Worm (Caenorhabditis elegans) whole organism, L1 larva: ENCODE data around the gene M01H9.2.
A peak's percentile ranks its signal among the peaks of the same experiment; 100 is the strongest.

Source experiments
- C04F5.9 ChIP-seq: sonication (generic microtip); optimal IDR thresholded peaks from 2 replicates; lab custom pipeline; 2016; ENCODE audit warnings: missing genetic modification characterization, missing compliant biosample characterization
- F16B12.6 ChIP-seq: fragments of 150-350 bp; optimal IDR thresholded peaks from 2 replicates; lab custom pipeline; 2014; ENCODE audit warnings: missing biosample characterization, missing genetic modification characterization
- Y116A8C.19 ChIP-seq: sonication (generic microtip); optimal IDR thresholded peaks from 2 replicates; lab custom pipeline; 2016; ENCODE audit warnings: missing compliant biosample characterization, missing genetic modification characterization, borderline replicate concordance
- alr-1 ChIP-seq: fragments of 200-800 bp; sonication (Bioruptor generic); optimal IDR thresholded peaks from 2 replicates; lab custom pipeline; 2018; ENCODE audit warnings: borderline replicate concordance, mild to moderate bottlenecking, missing genetic modification characterization, missing compliant biosample characterization
- blmp-1 ChIP-seq: fragments of 150-350 bp; optimal IDR thresholded peaks from 2 replicates; lab custom pipeline; 2014; ENCODE audit warnings: missing biosample characterization, missing genetic modification characterization
- ceh-63 ChIP-seq: fragments of 200-800 bp; sonication (Bioruptor generic); optimal IDR thresholded peaks from 2 replicates; lab custom pipeline; 2018; ENCODE audit warnings: mild to moderate bottlenecking, missing genetic modification characterization, missing compliant biosample characterization
- ceh-88 ChIP-seq: fragments of 200-800 bp; sonication (Bioruptor generic); IDR thresholded peaks from 2 replicates; pipeline ENCODE4 v1.3.6; 2022; ENCODE audit warnings: missing genetic modification characterization, missing compliant biosample characterization
- ceh-90 ChIP-seq: sonication (generic microtip); optimal IDR thresholded peaks from 2 replicates; lab custom pipeline; 2016; ENCODE audit warnings: missing genetic modification characterization, missing compliant biosample characterization
- dpl-1 ChIP-seq, 3 experiments: fragments of 150-350 bp in 2 of 3; sonication (generic microtip) in 1 of 3; optimal IDR thresholded peaks; 2 replicates each; lab custom pipeline; 2014 to 2017; ENCODE audit warnings: missing biosample characterization in 3 of 3, missing genetic modification characterization in 3 of 3, missing genetic modification reagents in 3 of 3
- efl-1 ChIP-seq, 4 experiments: fragments of 150-350 bp; optimal IDR thresholded peaks in 3 of 4; peaks in 1 of 4; 1 replicate in 1 of 4; 2 replicates in 3 of 4; lab custom pipeline; 2014; ENCODE audit warnings: missing biosample characterization in 2 of 4, missing genetic modification characterization in 2 of 4, missing genetic modification reagents in 2 of 4
- egl-27 ChIP-seq, 2 experiments: fragments of 150-350 bp in 1 of 2; sonication (generic microtip); optimal IDR thresholded peaks; 3 replicates each; lab custom pipeline; 2017 to 2018; ENCODE audit warnings: missing biosample characterization in 2 of 2, missing genetic modification characterization in 2 of 2, missing genetic modification reagents in 2 of 2
- fkh-10 ChIP-seq: sonication (generic microtip); optimal IDR thresholded peaks from 2 replicates; lab custom pipeline; 2017; ENCODE audit warnings: missing biosample characterization, missing genetic modification reagents, missing genetic modification characterization
- fkh-8 ChIP-seq: sonication (generic microtip); optimal IDR thresholded peaks from 2 replicates; lab custom pipeline; 2016; ENCODE audit warnings: mild to moderate bottlenecking, missing genetic modification characterization, missing compliant biosample characterization
- hlh-17 ChIP-seq: fragments of 200-800 bp; sonication (Bioruptor generic); optimal IDR thresholded peaks from 2 replicates; lab custom pipeline; 2018; ENCODE audit warnings: missing genetic modification characterization, mild to moderate bottlenecking, missing compliant biosample characterization, moderate library complexity, borderline replicate concordance
- irx-1 ChIP-seq: sonication (generic microtip); optimal IDR thresholded peaks from 2 replicates; lab custom pipeline; 2016; ENCODE audit warnings: missing genetic modification characterization, missing compliant biosample characterization
- isw-1 ChIP-seq: fragments of 200-800 bp; sonication (Bioruptor generic); IDR thresholded peaks from 2 replicates; pipeline ENCODE4 v1.3.6; 2022; ENCODE audit warnings: missing genetic modification characterization, missing compliant biosample characterization
- lin-13 ChIP-seq: fragments of 150-350 bp; optimal IDR thresholded peaks from 2 replicates; lab custom pipeline; 2014; ENCODE audit warnings: missing biosample characterization, missing genetic modification reagents, missing genetic modification characterization
- lin-14 ChIP-seq: fragments of 200-800 bp; sonication (Bioruptor generic); optimal IDR thresholded peaks from 2 replicates; lab custom pipeline; 2018; ENCODE audit warnings: mild to moderate bottlenecking, missing genetic modification characterization, moderate library complexity, missing compliant biosample characterization
- lin-15B ChIP-seq: fragments of 150-350 bp; sonication (generic microtip); optimal IDR thresholded peaks from 3 replicates; lab custom pipeline; 2014; ENCODE audit warnings: missing biosample characterization, missing genetic modification characterization
- lin-35 ChIP-seq, 2 experiments: fragments of 150-350 bp; optimal IDR thresholded peaks; 2 replicates each; lab custom pipeline; 2014; ENCODE audit warnings: missing biosample characterization in 2 of 2, missing genetic modification characterization in 2 of 2, missing genetic modification reagents in 2 of 2
- lir-3 ChIP-seq: sonication (generic microtip); optimal IDR thresholded peaks from 2 replicates; lab custom pipeline; 2016; ENCODE audit warnings: mild to moderate bottlenecking, missing genetic modification characterization, moderate library complexity, missing compliant biosample characterization; ENCODE audit not compliant: poor library complexity
- mef-2 ChIP-seq: fragments of 150-350 bp; optimal IDR thresholded peaks from 2 replicates; lab custom pipeline; 2014; ENCODE audit warnings: missing biosample characterization, missing genetic modification characterization
- mep-1 ChIP-seq: fragments of 150-350 bp; optimal IDR thresholded peaks from 2 replicates; lab custom pipeline; 2014; ENCODE audit warnings: missing biosample characterization, missing genetic modification characterization
- nhr-11 ChIP-seq: fragments of 150-350 bp; optimal IDR thresholded peaks from 2 replicates; lab custom pipeline; 2014; ENCODE audit warnings: missing biosample characterization, missing genetic modification characterization
- nhr-12 ChIP-seq: sonication (generic microtip); optimal IDR thresholded peaks from 2 replicates; lab custom pipeline; 2017; ENCODE audit warnings: missing biosample characterization, missing genetic modification characterization
- nhr-19 ChIP-seq: fragments of 200-800 bp; sonication (Bioruptor generic); conservative IDR thresholded peaks from 2 replicates; pipeline ENCODE4 v1.3.6; 2022; ENCODE audit warnings: missing genetic modification characterization, missing compliant biosample characterization
- nhr-20 ChIP-seq: sonication (generic microtip); optimal IDR thresholded peaks from 2 replicates; lab custom pipeline; 2016; ENCODE audit warnings: mild to moderate bottlenecking, missing genetic modification characterization, missing compliant biosample characterization
- nhr-237 ChIP-seq: fragments of 150-350 bp; optimal IDR thresholded peaks from 2 replicates; lab custom pipeline; 2014; ENCODE audit warnings: missing biosample characterization, missing genetic modification characterization
- nhr-28 ChIP-seq: fragments of 150-350 bp; optimal IDR thresholded peaks from 2 replicates; lab custom pipeline; 2014; ENCODE audit warnings: missing biosample characterization, missing genetic modification characterization
- nhr-47 ChIP-seq: sonication (generic microtip); optimal IDR thresholded peaks from 2 replicates; lab custom pipeline; 2016; ENCODE audit warnings: mild to moderate bottlenecking, missing genetic modification characterization, moderate library complexity, missing compliant biosample characterization
- nhr-71 ChIP-seq: sonication (generic microtip); optimal IDR thresholded peaks from 2 replicates; lab custom pipeline; 2016; ENCODE audit warnings: mild to moderate bottlenecking, missing genetic modification characterization, moderate library complexity, missing compliant biosample characterization
- nhr-85 ChIP-seq: sonication (generic microtip); peaks from one replicate; lab custom pipeline; 2016; ENCODE audit warnings: missing genetic modification characterization, inconsistent platforms, missing compliant biosample characterization
- nhr-90 ChIP-seq: sonication (generic microtip); optimal IDR thresholded peaks from 2 replicates; lab custom pipeline; 2016; ENCODE audit warnings: mild to moderate bottlenecking, missing genetic modification characterization, missing compliant biosample characterization; ENCODE audit not compliant: poor library complexity
- pax-3 ChIP-seq: fragments of 200-800 bp; sonication (Bioruptor generic); optimal IDR thresholded peaks from 2 replicates; lab custom pipeline; 2018; ENCODE audit warnings: mild to moderate bottlenecking, missing genetic modification characterization, moderate library complexity, missing compliant biosample characterization
- pqm-1 ChIP-seq: sonication (generic microtip); optimal IDR thresholded peaks from 3 replicates; lab custom pipeline; 2017; ENCODE audit warnings: missing biosample characterization, missing genetic modification characterization
- rnt-1 ChIP-seq: sonication (generic microtip); optimal IDR thresholded peaks from 2 replicates; lab custom pipeline; 2016; ENCODE audit warnings: mild to moderate bottlenecking, missing genetic modification characterization, moderate library complexity, missing compliant biosample characterization
- snpc-4 ChIP-seq: fragments of 150-350 bp; optimal IDR thresholded peaks from 2 replicates; lab custom pipeline; 2014; ENCODE audit warnings: missing biosample characterization, missing genetic modification characterization
- snu-23 ChIP-seq: sonication (generic microtip); optimal IDR thresholded peaks from 2 replicates; lab custom pipeline; 2016; ENCODE audit warnings: missing genetic modification characterization, missing compliant biosample characterization
- tbx-2 ChIP-seq: sonication (generic microtip); optimal IDR thresholded peaks from 2 replicates; lab custom pipeline; 2016; ENCODE audit warnings: missing genetic modification characterization, missing compliant biosample characterization
- unc-130 ChIP-seq: fragments of 150-350 bp; optimal IDR thresholded peaks from 2 replicates; lab custom pipeline; 2017; ENCODE audit warnings: missing biosample characterization, missing genetic modification characterization, inconsistent platforms
- unc-62 ChIP-seq: fragments of 150-350 bp; optimal IDR thresholded peaks from 2 replicates; lab custom pipeline; 2014; ENCODE audit warnings: missing biosample characterization, missing genetic modification reagents, missing genetic modification characterization
- unc-86 ChIP-seq: sonication (generic microtip); optimal IDR thresholded peaks from 2 replicates; lab custom pipeline; 2016; ENCODE audit warnings: missing genetic modification characterization, missing compliant biosample characterization
- unc-98 ChIP-seq: fragments of 200-800 bp; sonication (Bioruptor generic); IDR thresholded peaks from 2 replicates; pipeline ENCODE4 v1.3.6; 2022; ENCODE audit warnings: missing genetic modification characterization, missing compliant biosample characterization
- xbp-1 ChIP-seq: sonication (generic microtip); optimal IDR thresholded peaks from 2 replicates; lab custom pipeline; 2016; ENCODE audit warnings: missing genetic modification characterization, missing compliant biosample characterization
- zag-1 ChIP-seq: fragments of 150-350 bp; optimal IDR thresholded peaks from 2 replicates; lab custom pipeline; 2014; ENCODE audit warnings: missing biosample characterization, missing genetic modification characterization
- ztf-4 ChIP-seq: fragments of 150-350 bp; optimal IDR thresholded peaks from 2 replicates; lab custom pipeline; 2014; ENCODE audit warnings: missing biosample characterization, missing genetic modification characterization

The M01H9.2 gene

ce11 chrIV:4469770-4470709 lies 7.0 kb upstream of the M01H9.2 start (continued):
- TF ChIP-seq isw-1 (GFP tag; lab: Robert Waterston, UW) (peak; percentile 41), snu-23 (GFP tag; lab: Kevin White, UChicago) (peak; percentile 78), unc-62 (GFP tag; lab: Kevin White, UChicago) (no peak), nhr-85 (tag; lab: Kevin White, UChicago) (peak; percentile 71), unc-130 (tag; lab: Kevin White, UChicago) (no peak), tbx-2 (peak; percentile 63), nhr-19 (GFP tag; lab: Robert Waterston, UW) (peak; percentile 79), mef-2 (tag; lab: Kevin White, UChicago) (peak; percentile 3), fkh-10 (peak; percentile 85), pqm-1 (tag; lab: Kevin White, UChicago) (no peak), Y116A8C.19 (no peak), lin-13 (GFP tag; lab: Kevin White, UChicago) (peak; percentile 75), nhr-28 (tag; lab: Kevin White, UChicago) (no peak), ceh-90 (tag; lab: Kevin White, UChicago) (no peak), efl-1 (optimal IDR thresholded peaks at IDR 0.05; lab: Kevin White, UChicago) (peak; percentile 27 to 46), efl-1 (GFP tag; optimal IDR thresholded peaks at IDR 0.05 in 1 of 2; lab: Kevin White, UChicago) (peak; percentile 40 to 92), lin-15B (tag; lab: Kevin White, UChicago) (no peak), mep-1 (peak; percentile 39), lin-35 (GFP tag; optimal IDR thresholded peaks at IDR 0.05; lab: Kevin White, UChicago) (peak; percentile 70 to 72), pax-3 (tag; lab: Kevin White, UChicago) (peak; percentile 68), alr-1 (tag; lab: Kevin White, UChicago) (no peak), nhr-11 (no peak), snpc-4 (tag; lab: Kevin White, UChicago) (peak; percentile 31), egl-27 (tag; optimal IDR thresholded peaks at IDR 0.05; lab: Kevin White, UChicago) (no peak), unc-86 (tag; lab: Kevin White, UChicago) (peak; percentile 69), C04F5.9 (tag; lab: Kevin White, UChicago) (no peak), lir-3 (tag; lab: Kevin White, UChicago) (peak; percentile 31), hlh-17 (GFP tag; lab: Kevin White, UChicago) (no peak), fkh-8 (tag; lab: Kevin White, UChicago) (peak; percentile 91), ztf-4 (tag; lab: Kevin White, UChicago) (peak; percentile 55), unc-98 (GFP tag; lab: Robert Waterston, UW) (0 out of 2 replicates have a peak, but pooled peaks have one; percentile 26), ceh-63 (GFP tag; lab: Kevin White, UChicago) (no peak), nhr-20 (tag; lab: Kevin White, UChicago) (peak; percentile 72), rnt-1 (tag; lab: Kevin White, UChicago) (peak; percentile 61), blmp-1 (no peak), zag-1 (tag; lab: Kevin White, UChicago) (no peak), irx-1 (tag; lab: Kevin White, UChicago) (peak; percentile 28), nhr-47 (tag; lab: Kevin White, UChicago) (peak; percentile 72), nhr-237 (no peak), nhr-90 (tag; lab: Kevin White, UChicago) (peak; percentile 44), nhr-12 (tag; lab: Kevin White, UChicago) (no peak), ceh-88 (GFP tag; lab: Robert Waterston, UW) (peak; percentile 80), lin-14 (GFP tag; lab: Kevin White, UChicago) (peak; percentile 94), nhr-71 (peak; percentile 84), F16B12.6 (tag; lab: Kevin White, UChicago) (no peak), xbp-1 (tag; lab: Kevin White, UChicago) (peak; percentile 30), dpl-1 (GFP tag; optimal IDR thresholded peaks at IDR 0.05; lab: Kevin White, UChicago) (peak; percentile 39 to 49 (median 40))
